Worm (Caenorhabditis elegans): Measurements from ENCODE around the gene pie-1.

Gene pie-1

ce11 chrIII:12410304-12410703 is 16.4 kb upstream of the pie-1 start:
- TF ChIP-seq flt-1 (GFP tag; IDR thresholded peaks at IDR 0.05) = no peak
- TF ChIP-seq tra-4 (tag; optimal IDR thresholded peaks at IDR 0.05) = no peak
- TF ChIP-seq scrt-1 (GFP tag; IDR thresholded peaks at IDR 0.05) = no peak

ce11 chrIII:12411059-12411458 is 15.6 kb upstream of the pie-1 start:
- TF ChIP-seq pes-1 (GFP tag; IDR thresholded peaks at IDR 0.05) (no peak), hnd-1 (tag; optimal IDR thresholded peaks at IDR 0.05) (no peak), hmg-4 (GFP tag; optimal IDR thresholded peaks at IDR 0.05) (no peak), tbx-11 (GFP tag; IDR thresholded peaks at IDR 0.05) (no peak), ama-1 (optimal IDR thresholded peaks at IDR 0.05) (no peak), B0310.2 (tag; optimal IDR thresholded peaks at IDR 0.05) (no peak), tbx-37 (GFP tag; conservative IDR thresholded peaks at IDR 0.05) (no peak), flt-1 (GFP tag; IDR thresholded peaks at IDR 0.05) (no peak), ets-7 (tag; optimal IDR thresholded peaks at IDR 0.05) (no peak), sea-1 (GFP tag; conservative IDR thresholded peaks at IDR 0.05) (no peak), scrt-1 (GFP tag; IDR thresholded peaks at IDR 0.05) (no peak), hmbx-1 (tag; optimal IDR thresholded peaks at IDR 0.05) (no peak)

- TF ChIP-seq pes-1 (GFP tag; IDR thresholded peaks at IDR 0.05) (no peak), scrt-1 (GFP tag; IDR thresholded peaks at IDR 0.05) (no peak), hmg-4 (GFP tag; optimal IDR thresholded peaks at IDR 0.05) (no peak), sea-1 (GFP tag; conservative IDR thresholded peaks at IDR 0.05) (no peak), B0310.2 (tag; optimal IDR thresholded peaks at IDR 0.05) (no peak), tra-4 (tag; optimal IDR thresholded peaks at IDR 0.05) (no peak), ama-1 (optimal IDR thresholded peaks at IDR 0.05) (no peak), hnd-1 (tag; optimal IDR thresholded peaks at IDR 0.05) (no peak), F13C5.2 (tag; optimal IDR thresholded peaks at IDR 0.05) (no peak), ceh-13 (GFP tag; optimal IDR thresholded peaks at IDR 0.05) (no peak), tbx-37 (GFP tag; conservative IDR thresholded peaks at IDR 0.05) (no peak), hmbx-1 (tag; optimal IDR thresholded peaks at IDR 0.05) (no peak), ets-7 (tag; optimal IDR thresholded peaks at IDR 0.05) (no peak)
Observed at ce11 chrIII:12411668-12412067, 15.0 kb upstream of the pie-1 start.

ce11 chrIII:12414533-12414932 is 12.2 kb upstream of the pie-1 start:
- no peak for TF ChIP-seq ets-7 (tag; optimal IDR thresholded peaks at IDR 0.05)
- TF ChIP-seq hmbx-1 (tag; optimal IDR thresholded peaks at IDR 0.05) = no peak
- TF ChIP-seq ceh-36 (tag; optimal IDR thresholded peaks at IDR 0.05) = no peak
- no peak for TF ChIP-seq hmg-4 (GFP tag; optimal IDR thresholded peaks at IDR 0.05)
- no peak for TF ChIP-seq aly-1 (tag; optimal IDR thresholded peaks at IDR 0.05)
- no peak for TF ChIP-seq B0310.2 (tag; optimal IDR thresholded peaks at IDR 0.05)

- no peak for TF ChIP-seq ceh-13 (GFP tag; optimal IDR thresholded peaks at IDR 0.05)
- TF ChIP-seq aly-1 (tag; optimal IDR thresholded peaks at IDR 0.05) = no peak
- no peak for TF ChIP-seq flt-1 (GFP tag; IDR thresholded peaks at IDR 0.05)
- no peak for TF ChIP-seq scrt-1 (GFP tag; IDR thresholded peaks at IDR 0.05)
- TF ChIP-seq hmg-4 (GFP tag; optimal IDR thresholded peaks at IDR 0.05) = no peak
- no peak for TF ChIP-seq sea-1 (GFP tag; conservative IDR thresholded peaks at IDR 0.05)
- no peak for TF ChIP-seq ama-1 (optimal IDR thresholded peaks at IDR 0.05)
- TF ChIP-seq F13C5.2 (tag; optimal IDR thresholded peaks at IDR 0.05) = no peak
- no peak for TF ChIP-seq hnd-1 (tag; optimal IDR thresholded peaks at IDR 0.05)
- no peak for TF ChIP-seq ets-7 (tag; optimal IDR thresholded peaks at IDR 0.05)
- TF ChIP-seq hmbx-1 (tag; optimal IDR thresholded peaks at IDR 0.05) = no peak
- TF ChIP-seq tra-4 (tag; optimal IDR thresholded peaks at IDR 0.05) = no peak
- no peak for TF ChIP-seq B0310.2 (tag; optimal IDR thresholded peaks at IDR 0.05)
- no peak for TF ChIP-seq pes-1 (GFP tag; IDR thresholded peaks at IDR 0.05)
- TF ChIP-seq tbx-37 (GFP tag; conservative IDR thresholded peaks at IDR 0.05) = no peak
- TF ChIP-seq ceh-36 (tag; optimal IDR thresholded peaks at IDR 0.05) = no peak
- no peak for TF ChIP-seq tbx-11 (GFP tag; IDR thresholded peaks at IDR 0.05)
Observed at ce11 chrIII:12420256-12420655, 6.4 kb upstream of the pie-1 start.

ce11 chrIII:12421708-12422107 is 5.0 kb upstream of the pie-1 start, which contains the start of gene tat-1:
Gene tat-1 (minus strand): TSS chrIII:12421718.
- TF ChIP-seq hmg-4 (GFP tag; optimal IDR thresholded peaks at IDR 0.05) (no peak), ama-1 (optimal IDR thresholded peaks at IDR 0.05) (no peak), flt-1 (GFP tag; IDR thresholded peaks at IDR 0.05) (no peak), ceh-36 (tag; optimal IDR thresholded peaks at IDR 0.05) (no peak), tra-4 (tag; optimal IDR thresholded peaks at IDR 0.05) (no peak), pes-1 (GFP tag; IDR thresholded peaks at IDR 0.05) (no peak), F13C5.2 (tag; optimal IDR thresholded peaks at IDR 0.05) (no peak), aly-1 (tag; optimal IDR thresholded peaks at IDR 0.05) (no peak), ceh-13 (GFP tag; optimal IDR thresholded peaks at IDR 0.05) (no peak), hmbx-1 (tag; optimal IDR thresholded peaks at IDR 0.05) (no peak), scrt-1 (GFP tag; IDR thresholded peaks at IDR 0.05) (no peak), tbx-37 (GFP tag; conservative IDR thresholded peaks at IDR 0.05) (no peak), tbx-11 (GFP tag; IDR thresholded peaks at IDR 0.05) (no peak), B0310.2 (tag; optimal IDR thresholded peaks at IDR 0.05) (no peak)

- TF ChIP-seq F13C5.2 (tag; optimal IDR thresholded peaks at IDR 0.05) (no peak), B0310.2 (tag; optimal IDR thresholded peaks at IDR 0.05) (no peak), pes-1 (GFP tag; IDR thresholded peaks at IDR 0.05) (no peak), tra-4 (tag; optimal IDR thresholded peaks at IDR 0.05) (no peak), flt-1 (GFP tag; IDR thresholded peaks at IDR 0.05) (no peak), ceh-36 (tag; optimal IDR thresholded peaks at IDR 0.05) (no peak)
Observed at ce11 chrIII:12424066-12424465, 2.6 kb upstream of the pie-1 start.

ce11 chrIII:12424663-12425062 is 2.0 kb upstream of the pie-1 start:
- TF ChIP-seq sea-1 (GFP tag; conservative IDR thresholded peaks at IDR 0.05) = no peak
- TF ChIP-seq pes-1 (GFP tag; IDR thresholded peaks at IDR 0.05) = no peak
- TF ChIP-seq ceh-13 (GFP tag; optimal IDR thresholded peaks at IDR 0.05) = no peak
- TF ChIP-seq aly-1 (tag; optimal IDR thresholded peaks at IDR 0.05) = no peak
- no peak for TF ChIP-seq hnd-1 (tag; optimal IDR thresholded peaks at IDR 0.05)
- no peak for TF ChIP-seq hmbx-1 (tag; optimal IDR thresholded peaks at IDR 0.05)
- no peak for TF ChIP-seq hmg-4 (GFP tag; optimal IDR thresholded peaks at IDR 0.05)

Data from whole organism, early embryonic.